Worm (Caenorhabditis elegans) whole organism, L2 larva: ENCODE results near the gene srd-51.
A peak's percentile ranks its signal among the peaks of the same experiment; 100 is the strongest.

Experiments used
- C34F6.9 ChIP-seq: fragments of 150-350 bp; optimal IDR thresholded peaks from 2 replicates; lab custom pipeline; 2014; ENCODE audit warnings: missing biosample characterization, missing genetic modification characterization
- F13H6.1 ChIP-seq: sonication (generic microtip); optimal IDR thresholded peaks from 2 replicates; lab custom pipeline; 2016; ENCODE audit warnings: missing genetic modification characterization, missing compliant biosample characterization
- Y55F3AM.14 ChIP-seq: fragments of 200-800 bp; sonication (Bioruptor generic); optimal IDR thresholded peaks from 2 replicates; lab custom pipeline; 2018; ENCODE audit warnings: mild to moderate bottlenecking, missing genetic modification characterization, missing compliant biosample characterization
- aly-2 ChIP-seq: fragments of 150-350 bp; optimal IDR thresholded peaks from 2 replicates; lab custom pipeline; 2014; ENCODE audit warnings: missing biosample characterization, missing genetic modification characterization
- ama-1 ChIP-seq: fragments of 150-350 bp; optimal IDR thresholded peaks from 2 replicates; lab custom pipeline; 2018; ENCODE audit warnings: inconsistent platforms
- dmd-4 ChIP-seq: sonication (generic microtip); optimal IDR thresholded peaks from 2 replicates; lab custom pipeline; 2017; ENCODE audit warnings: missing biosample characterization, missing genetic modification characterization
- egl-27 ChIP-seq: sonication (generic microtip); optimal IDR thresholded peaks from 3 replicates; lab custom pipeline; 2017; ENCODE audit warnings: missing biosample characterization, missing genetic modification reagents, missing genetic modification characterization
- fos-1 ChIP-seq: fragments of 150-350 bp; optimal IDR thresholded peaks from 2 replicates; lab custom pipeline; 2014; ENCODE audit warnings: missing biosample characterization, missing genetic modification characterization
- mab-5 ChIP-seq: fragments of 150-350 bp; optimal IDR thresholded peaks from 2 replicates; lab custom pipeline; 2014; ENCODE audit warnings: missing biosample characterization, missing genetic modification characterization
- nhr-12 ChIP-seq: fragments of 150-350 bp; optimal IDR thresholded peaks from 2 replicates; lab custom pipeline; 2014; ENCODE audit warnings: missing biosample characterization, missing genetic modification characterization
- snpc-4 ChIP-seq: fragments of 150-350 bp; optimal IDR thresholded peaks from 2 replicates; lab custom pipeline; 2014; ENCODE audit warnings: missing biosample characterization, missing genetic modification characterization
- ztf-11 ChIP-seq: sonication (generic microtip); optimal IDR thresholded peaks from 2 replicates; lab custom pipeline; 2017; ENCODE audit warnings: missing biosample characterization, missing genetic modification characterization

- TF ChIP-seq F13H6.1 (tag; lab: Kevin White, UChicago) (no peak), dmd-4 (no peak), C34F6.9 (tag; lab: Kevin White, UChicago) (no peak), egl-27 (tag; lab: Kevin White, UChicago) (no peak), fos-1 (tag; lab: Kevin White, UChicago) (peak; percentile 0), ztf-11 (no peak), Y55F3AM.14 (GFP tag; lab: Kevin White, UChicago) (no peak), aly-2 (tag; lab: Kevin White, UChicago) (no peak), snpc-4 (no peak), nhr-12 (tag; lab: Kevin White, UChicago) (no peak), mab-5 (no peak), ama-1 (lab: Kevin White, UChicago) (no peak)
Measured at ce11 chrX:13469907-13470647, 14.6 kb downstream of the srd-51 start.
